Worm (Caenorhabditis elegans) whole organism, L2 larva: Measurements from ENCODE around the gene B0228.6.

Experiments used
- ZK546.5 ChIP-seq: sonication (generic microtip); optimal IDR thresholded peaks from 2 replicates; lab custom pipeline; 2017; ENCODE audit warnings: missing biosample characterization, missing genetic modification characterization
- blmp-1 ChIP-seq: sonication (generic microtip); optimal IDR thresholded peaks from 2 replicates; lab custom pipeline; 2017; ENCODE audit warnings: missing genetic modification characterization, mild to moderate bottlenecking, missing compliant biosample characterization, antibody characterized with exemption, moderate library complexity; ENCODE audit not compliant: insufficient read depth
- ceh-82 ChIP-seq: fragments of 150-350 bp; optimal IDR thresholded peaks from 2 replicates; lab custom pipeline; 2014; ENCODE audit warnings: missing biosample characterization, missing genetic modification characterization
- elt-1 ChIP-seq: fragments of 150-350 bp; optimal IDR thresholded peaks from 2 replicates; lab custom pipeline; 2014; ENCODE audit warnings: missing biosample characterization, missing genetic modification characterization
- lin-11 ChIP-seq: fragments of 150-350 bp; sonication (generic microtip); optimal IDR thresholded peaks from 2 replicates; lab custom pipeline; 2014; ENCODE audit warnings: missing biosample characterization, missing genetic modification characterization, inconsistent platforms, mixed read lengths
- lsy-2 ChIP-seq, 2 experiments: fragments of 150-350 bp in 1 of 2; sonication (generic microtip) in 1 of 2; optimal IDR thresholded peaks; 2 replicates each; lab custom pipeline; 2014 to 2017; ENCODE audit warnings: missing biosample characterization in 2 of 2, missing genetic modification characterization in 2 of 2
- mdl-1 ChIP-seq, 2 experiments: fragments of 150-350 bp in 1 of 2; sonication (generic microtip) in 1 of 2; optimal IDR thresholded peaks; 2 replicates each; lab custom pipeline; 2017; ENCODE audit warnings: missing biosample characterization in 2 of 2, missing genetic modification characterization in 2 of 2
- nhr-12 ChIP-seq: fragments of 150-350 bp; optimal IDR thresholded peaks from 2 replicates; lab custom pipeline; 2014; ENCODE audit warnings: missing biosample characterization, missing genetic modification characterization
- snpc-4 ChIP-seq: fragments of 150-350 bp; optimal IDR thresholded peaks from 2 replicates; lab custom pipeline; 2014; ENCODE audit warnings: missing biosample characterization, missing genetic modification characterization
- unc-39 ChIP-seq: fragments of 150-350 bp; optimal IDR thresholded peaks from 2 replicates; lab custom pipeline; 2014; ENCODE audit warnings: missing biosample characterization, missing genetic modification characterization
- zag-1 ChIP-seq: fragments of 150-350 bp; optimal IDR thresholded peaks from 2 replicates; lab custom pipeline; 2014; ENCODE audit warnings: missing biosample characterization, missing genetic modification characterization
- ztf-1 ChIP-seq: fragments of 200-800 bp; sonication (Bioruptor generic); conservative IDR thresholded peaks from 2 replicates; pipeline ENCODE4 v1.3.6; 2022; ENCODE audit warnings: missing genetic modification characterization, missing compliant biosample characterization
- ztf-11 ChIP-seq: sonication (generic microtip); optimal IDR thresholded peaks from 2 replicates; lab custom pipeline; 2017; ENCODE audit warnings: missing biosample characterization, missing genetic modification characterization
- ztf-4 ChIP-seq: fragments of 150-350 bp; optimal IDR thresholded peaks from 2 replicates; lab custom pipeline; 2014; ENCODE audit warnings: missing biosample characterization, missing genetic modification characterization

- TF ChIP-seq snpc-4 (tag; lab: Kevin White, UChicago) = no peak
- TF ChIP-seq ztf-4 (tag; lab: Kevin White, UChicago) = no peak
- TF ChIP-seq ztf-1 (GFP tag; lab: Robert Waterston, UW) = no peak
- TF ChIP-seq ZK546.5 (tag; lab: Kevin White, UChicago) = no peak
- no peak for TF ChIP-seq lin-11
- TF ChIP-seq nhr-12 (tag; lab: Kevin White, UChicago) = no peak
- TF ChIP-seq unc-39 (tag; lab: Kevin White, UChicago) = no peak
- TF ChIP-seq zag-1 = no peak
- no peak for TF ChIP-seq elt-1 (tag; lab: Kevin White, UChicago)
- no peak for TF ChIP-seq ztf-11
- no peak for TF ChIP-seq ceh-82 (tag; lab: Kevin White, UChicago)
- TF ChIP-seq mdl-1 (tag; optimal IDR thresholded peaks at IDR 0.05; lab: Kevin White, UChicago) = no peak
- no peak for TF ChIP-seq blmp-1 (tag; lab: Kevin White, UChicago)
- TF ChIP-seq lsy-2 (tag; optimal IDR thresholded peaks at IDR 0.05; lab: Kevin White, UChicago) = no peak
These were observed 50.6 kb downstream of the B0228.6 start for ce11 chrII:7704387-7704786.
